Worm (Caenorhabditis elegans) whole organism, young adult: ENCODE results near the gene C49C8.2.

Source experiments
- unc-62 ChIP-seq: fragments of 150-350 bp; optimal IDR thresholded peaks from 2 replicates; lab custom pipeline; 2014; ENCODE audit warnings: missing biosample characterization, missing genetic modification reagents, missing genetic modification characterization
- ztf-25 ChIP-seq: fragments of 200-800 bp; sonication (Bioruptor generic); IDR thresholded peaks from 2 replicates; pipeline ENCODE4 v1.3.6; 2022; ENCODE audit warnings: missing genetic modification reagents, missing genetic modification characterization, missing compliant biosample characterization

DNA sequence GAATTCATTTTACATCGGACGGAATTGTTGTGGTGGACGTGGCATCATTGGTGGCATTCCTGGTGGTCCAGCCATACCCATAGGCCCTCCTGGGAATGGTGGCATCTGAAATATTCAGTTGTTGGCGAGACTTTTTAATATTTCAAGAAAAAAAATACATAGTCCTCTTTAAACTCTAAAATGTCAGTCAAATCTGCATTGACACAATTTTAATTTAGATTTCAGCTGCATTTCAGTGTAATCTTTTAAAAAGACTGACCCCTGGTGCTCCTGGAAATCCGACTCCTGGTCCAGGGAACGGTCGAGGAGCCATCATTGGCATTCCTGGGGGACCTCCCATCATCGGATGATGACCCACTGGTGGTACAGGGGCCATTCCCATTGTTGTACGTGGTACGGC is 36.1 kb downstream of the C49C8.2 start:
- TF ChIP-seq ztf-25 (GFP tag; lab: Robert Waterston, UW), result no peak
- TF ChIP-seq unc-62 (GFP tag; lab: Kevin White, UChicago), result no peak
